Fruit fly (Drosophila melanogaster) whole organism, embryonic: ENCODE results near the gene CG33124.

Experiments
- Atf6 ChIP-seq: fragments of 200-800 bp; sonication (Bioruptor generic); IDR thresholded peaks from 2 replicates; pipeline ENCODE4 v1.3.6; 2022; ENCODE audit warnings: missing biosample characterization, missing genetic modification characterization
- Bdp1 ChIP-seq: fragments of 200-800 bp; sonication (Bioruptor generic); optimal IDR thresholded peaks from 3 replicates; lab custom pipeline; 2016; ENCODE audit warnings: missing biosample characterization, missing genetic modification characterization
- Bgb ChIP-seq: fragments of 200-800 bp; sonication (Bioruptor generic); IDR thresholded peaks from 2 replicates; pipeline ENCODE4 v1.3.6; 2022; ENCODE audit warnings: missing biosample characterization, missing genetic modification characterization; ENCODE audit not compliant: partially characterized antibody
- CG10274 ChIP-seq: fragments of 200-800 bp; sonication (Bioruptor generic); optimal IDR thresholded peaks from 3 replicates; lab custom pipeline; 2017; ENCODE audit warnings: missing biosample characterization, mild to moderate bottlenecking, missing genetic modification characterization
- CG11456 ChIP-seq: fragments of 200-800 bp; sonication (Bioruptor generic); IDR thresholded peaks from 3 replicates; pipeline ENCODE4 v1.3.6; 2022; ENCODE audit warnings: missing biosample characterization, missing genetic modification characterization
- CG11695 ChIP-seq: fragments of 200-800 bp; sonication (Bioruptor generic); IDR thresholded peaks from 3 replicates; pipeline ENCODE4 v1.3.6; 2022; ENCODE audit warnings: missing biosample characterization, missing genetic modification characterization
- CG13894 ChIP-seq: fragments of 200-800 bp; sonication (Bioruptor generic); optimal IDR thresholded peaks from 3 replicates; lab custom pipeline; 2018; ENCODE audit warnings: missing biosample characterization, mild to moderate bottlenecking, missing genetic modification characterization, moderate library complexity
- CG14441 ChIP-seq: fragments of 200-800 bp; sonication (Bioruptor generic); IDR thresholded peaks from 2 replicates; pipeline ENCODE4 v1.3.6; 2022; ENCODE audit warnings: missing biosample characterization, missing genetic modification characterization
- CG14667 ChIP-seq: fragments of 200-800 bp; sonication (Bioruptor generic); IDR thresholded peaks from 2 replicates; pipeline ENCODE4 v1.3.6; 2022; ENCODE audit warnings: missing biosample characterization, missing genetic modification characterization
- CG1603 ChIP-seq: fragments of 200-800 bp; sonication (Bioruptor generic); optimal IDR thresholded peaks from 2 replicates; lab custom pipeline; 2019; ENCODE audit warnings: missing biosample characterization, mild to moderate bottlenecking, missing genetic modification characterization, moderate library complexity
- CG16863 ChIP-seq: fragments of 200-800 bp; sonication (Bioruptor generic); optimal IDR thresholded peaks from 3 replicates; lab custom pipeline; 2016; ENCODE audit warnings: missing biosample characterization, missing genetic modification characterization
- CG17612 ChIP-seq: fragments of 200-800 bp; sonication (Bioruptor generic); IDR thresholded peaks from 2 replicates; pipeline ENCODE4 v1.3.6; 2022; ENCODE audit warnings: missing biosample characterization, missing genetic modification characterization
- CG18764 ChIP-seq: fragments of 200-800 bp; sonication (Bioruptor generic); optimal IDR thresholded peaks from 3 replicates; lab custom pipeline; 2016; ENCODE audit warnings: missing biosample characterization, missing genetic modification characterization
- CG2875 ChIP-seq: fragments of 200-800 bp; sonication (Bioruptor generic); optimal IDR thresholded peaks from 2 replicates; lab custom pipeline; 2017; ENCODE audit warnings: missing biosample characterization, mild to moderate bottlenecking, missing genetic modification characterization, missing genetic modification reagents
- CG30020 ChIP-seq: fragments of 200-800 bp; optimal IDR thresholded peaks from 2 replicates; lab custom pipeline; 2019; ENCODE audit warnings: missing biosample characterization, mild to moderate bottlenecking, missing genetic modification characterization, moderate library complexity
- CG32767 ChIP-seq: fragments of 200-800 bp; sonication (Bioruptor generic); IDR thresholded peaks from 2 replicates; pipeline ENCODE4 v1.3.6; 2022; ENCODE audit warnings: missing biosample characterization, missing genetic modification characterization
- CG5180 ChIP-seq: fragments of 200-800 bp; sonication (Bioruptor generic); optimal IDR thresholded peaks from 3 replicates; lab custom pipeline; 2017; ENCODE audit warnings: missing biosample characterization, missing genetic modification characterization, mild to moderate bottlenecking, moderate library complexity, missing genetic modification reagents
- CG5953 ChIP-seq: fragments of 200-800 bp; sonication (Bioruptor generic); IDR thresholded peaks from 2 replicates; pipeline ENCODE4 v1.3.6; 2022; ENCODE audit warnings: missing biosample characterization, missing genetic modification characterization
- CG6272 ChIP-seq: fragments of 200-800 bp; sonication (Bioruptor generic); IDR thresholded peaks from 2 replicates; pipeline ENCODE4 v1.3.6; 2022; ENCODE audit warnings: missing biosample characterization, missing genetic modification characterization
- CG6654 ChIP-seq: fragments of 200-800 bp; sonication (Bioruptor generic); optimal IDR thresholded peaks from 2 replicates; lab custom pipeline; 2017; ENCODE audit warnings: missing biosample characterization, mild to moderate bottlenecking, missing genetic modification characterization
- CG6689 ChIP-seq: fragments of 200-800 bp; sonication (Bioruptor generic); IDR thresholded peaks from 2 replicates; pipeline ENCODE4 v1.3.6; 2022; ENCODE audit warnings: missing biosample characterization, missing genetic modification characterization
- CG6765 ChIP-seq: fragments of 200-800 bp; sonication (Bioruptor generic); optimal IDR thresholded peaks from 3 replicates; lab custom pipeline; 2017; ENCODE audit warnings: missing biosample characterization, mild to moderate bottlenecking, missing genetic modification characterization
- CG7745 ChIP-seq: fragments of 200-800 bp; sonication (Bioruptor generic); optimal IDR thresholded peaks from 2 replicates; lab custom pipeline; 2018; ENCODE audit warnings: missing biosample characterization, mild to moderate bottlenecking, missing genetic modification characterization, moderate library complexity
- CG9876 ChIP-seq: fragments of 200-800 bp; sonication (Bioruptor generic); optimal IDR thresholded peaks from 2 replicates; lab custom pipeline; 2016; ENCODE audit warnings: missing biosample characterization, missing genetic modification characterization
- CTCF ChIP-seq: fragments of 200-800 bp; sonication (Bioruptor generic); optimal IDR thresholded peaks from 2 replicates; lab custom pipeline; 2017; ENCODE audit warnings: missing biosample characterization, mild to moderate bottlenecking, missing genetic modification characterization, moderate library complexity
- Deaf1 ChIP-seq: fragments of 200-800 bp; optimal IDR thresholded peaks from 3 replicates; lab custom pipeline; 2019; ENCODE audit warnings: missing biosample characterization, mild to moderate bottlenecking, missing genetic modification characterization, moderate library complexity
- HLH4C ChIP-seq: fragments of 200-800 bp; sonication (Bioruptor generic); IDR thresholded peaks from 3 replicates; pipeline ENCODE4 v1.3.6; 2022; ENCODE audit warnings: missing biosample characterization, missing genetic modification characterization; ENCODE audit not compliant: partially characterized antibody
- Hr39 ChIP-seq: fragments of >200 bp; optimal IDR thresholded peaks from 2 replicates; lab custom pipeline; 2017
- Hsf ChIP-seq: fragments of 200-800 bp; sonication (Bioruptor generic); optimal IDR thresholded peaks from 3 replicates; lab custom pipeline; 2016; ENCODE audit warnings: missing biosample characterization, missing genetic modification characterization
- Lpt ChIP-seq: fragments of >200 bp; optimal IDR thresholded peaks from 2 replicates; lab custom pipeline; 2018; ENCODE audit warnings: missing biosample characterization, missing genetic modification characterization
- NFAT ChIP-seq: fragments of 200-800 bp; sonication (Bioruptor generic); IDR thresholded peaks from 2 replicates; pipeline ENCODE4 v1.3.6; 2022; ENCODE audit warnings: missing biosample characterization, missing genetic modification characterization
- Nf-YA ChIP-seq: fragments of 200-800 bp; sonication (Bioruptor generic); IDR thresholded peaks from 2 replicates; pipeline ENCODE4 v1.3.6; 2022; ENCODE audit warnings: missing biosample characterization, missing genetic modification characterization
- Rx ChIP-seq: fragments of 200-800 bp; sonication (Bioruptor generic); IDR thresholded peaks from 2 replicates; pipeline ENCODE4 v1.3.6; 2022; ENCODE audit warnings: missing biosample characterization, missing genetic modification characterization
- Sox100B ChIP-seq: fragments of 200-800 bp; sonication (Bioruptor generic); optimal IDR thresholded peaks from 3 replicates; lab custom pipeline; 2018; ENCODE audit warnings: missing biosample characterization, mild to moderate bottlenecking, missing genetic modification characterization
- abd-A ChIP-seq: fragments of 200-800 bp; sonication (Bioruptor generic); optimal IDR thresholded peaks from 3 replicates; lab custom pipeline; 2019; ENCODE audit warnings: missing biosample characterization, mild to moderate bottlenecking, missing genetic modification characterization, moderate library complexity
- ap ChIP-seq: fragments of 200-800 bp; sonication (Bioruptor generic); IDR thresholded peaks from 2 replicates; pipeline ENCODE4 v1.3.6; 2022; ENCODE audit warnings: missing biosample characterization, missing genetic modification characterization
- ara ChIP-seq: fragments of 200-800 bp; sonication (Bioruptor generic); IDR thresholded peaks from 2 replicates; pipeline ENCODE4 v1.3.6; 2022; ENCODE audit warnings: missing biosample characterization, missing genetic modification characterization
- chm ChIP-seq: fragments of 200-800 bp; sonication (Bioruptor generic); IDR thresholded peaks from 2 replicates; pipeline ENCODE4 v1.3.6; 2022; ENCODE audit warnings: missing biosample characterization, missing genetic modification characterization
- chn ChIP-seq: fragments of 200-800 bp; sonication (Bioruptor generic); optimal IDR thresholded peaks from 2 replicates; lab custom pipeline; 2016; ENCODE audit warnings: missing biosample characterization, missing genetic modification characterization
- ci ChIP-seq: fragments of 200-800 bp; sonication (Bioruptor generic); IDR thresholded peaks from 3 replicates; pipeline ENCODE4 v1.3.6; 2022; ENCODE audit warnings: missing biosample characterization, missing genetic modification characterization
- crp ChIP-seq, 2 experiments: fragments of 200-800 bp; sonication (Bioruptor generic); optimal IDR thresholded peaks; 2 replicates in 1 of 2; 3 replicates in 1 of 2; lab custom pipeline; 2017; ENCODE audit warnings: missing biosample characterization in 2 of 2, missing genetic modification characterization in 2 of 2, mild to moderate bottlenecking in 1 of 2, moderate library complexity in 1 of 2
- fd96Cb ChIP-seq: fragments of 200-800 bp; sonication (Bioruptor generic); optimal IDR thresholded peaks from 2 replicates; lab custom pipeline; 2018; ENCODE audit warnings: missing biosample characterization, mild to moderate bottlenecking, missing genetic modification characterization, moderate library complexity
- ftz-f1 ChIP-seq: fragments of 200-800 bp; sonication (Bioruptor generic); optimal IDR thresholded peaks from 2 replicates; lab custom pipeline; 2016; ENCODE audit warnings: missing biosample characterization, missing genetic modification characterization
- grau ChIP-seq: fragments of 200-800 bp; optimal IDR thresholded peaks from 3 replicates; lab custom pipeline; 2019; ENCODE audit warnings: missing biosample characterization, mild to moderate bottlenecking, missing genetic modification characterization, moderate library complexity
- jigr1 ChIP-seq: fragments of 200-800 bp; sonication (Bioruptor generic); IDR thresholded peaks from 3 replicates; pipeline ENCODE4 v1.3.6; 2022; ENCODE audit warnings: missing biosample characterization, missing genetic modification characterization
- jing ChIP-seq: fragments of 200-800 bp; sonication (Bioruptor generic); optimal IDR thresholded peaks from 2 replicates; lab custom pipeline; 2018; ENCODE audit warnings: missing biosample characterization, mild to moderate bottlenecking, missing genetic modification characterization
- ken ChIP-seq: fragments of 200-800 bp; sonication (Bioruptor generic); IDR thresholded peaks from 3 replicates; pipeline ENCODE4 v1.3.6; 2022; ENCODE audit warnings: missing biosample characterization, missing genetic modification characterization
- onecut ChIP-seq: fragments of 200-800 bp; sonication (Bioruptor generic); IDR thresholded peaks from 2 replicates; pipeline ENCODE4 v1.3.6; 2022; ENCODE audit warnings: missing biosample characterization, missing genetic modification characterization
- row ChIP-seq: fragments of 200-800 bp; sonication (Bioruptor generic); IDR thresholded peaks from 3 replicates; pipeline ENCODE4 v1.3.6; 2022; ENCODE audit warnings: missing biosample characterization, missing genetic modification characterization
- slou ChIP-seq: fragments of 200-800 bp; sonication (Bioruptor generic); optimal IDR thresholded peaks from 3 replicates; lab custom pipeline; 2016; ENCODE audit warnings: missing biosample characterization, missing genetic modification characterization
- sna ChIP-seq: fragments of 200-800 bp; sonication (Bioruptor generic); IDR thresholded peaks from 2 replicates; pipeline ENCODE4 v1.3.6; 2022; ENCODE audit warnings: missing biosample characterization, missing genetic modification characterization; ENCODE audit not compliant: partially characterized antibody
- trem ChIP-seq: fragments of 200-800 bp; optimal IDR thresholded peaks from 3 replicates; lab custom pipeline; 2019; ENCODE audit warnings: missing biosample characterization, mild to moderate bottlenecking, missing genetic modification characterization, moderate library complexity
- trh ChIP-seq: fragments of 200-800 bp; sonication (Bioruptor generic); optimal IDR thresholded peaks from 2 replicates; lab custom pipeline; 2016; ENCODE audit warnings: missing biosample characterization, missing genetic modification characterization
- ttk ChIP-seq: fragments of 200-800 bp; sonication (Bioruptor generic); IDR thresholded peaks from 2 replicates; pipeline ENCODE4 v2.1.2; 2022; ENCODE audit warnings: missing biosample characterization, missing genetic modification characterization

CG33124 gene

dm6 chr2L:2242783-2243182 lies 33.9 kb upstream of the CG33124 start:
- no peak for TF ChIP-seq abd-A (tag; lab: Kevin White, UChicago)
- no peak for TF ChIP-seq CG32767
- no peak for TF ChIP-seq Nf-YA
- TF ChIP-seq HLH4C (GFP tag; lab: Robert Waterston, UW): no peak
- no peak for TF ChIP-seq crp (GFP tag; optimal IDR thresholded peaks at IDR 0.05; lab: Kevin White, UChicago)
- no peak for TF ChIP-seq CG30020 (tag; lab: Kevin White, UChicago)
- no peak for TF ChIP-seq CG18764 (GFP tag; lab: Kevin White, UChicago)
- no peak for TF ChIP-seq CG9876 (GFP tag; lab: Kevin White, UChicago)
- no peak for TF ChIP-seq CG6765 (GFP tag; lab: Kevin White, UChicago)
- no peak for TF ChIP-seq CG16863
- TF ChIP-seq CG14667 (GFP tag; lab: Robert Waterston, UW): no peak
- TF ChIP-seq CG6654: no peak
- no peak for TF ChIP-seq ttk
- no peak for TF ChIP-seq chn (GFP tag; lab: Kevin White, UChicago)
- TF ChIP-seq CG14441 (GFP tag; lab: Robert Waterston, UW): no peak
- no peak for TF ChIP-seq ap (GFP tag; lab: Robert Waterston, UW)
- no peak for TF ChIP-seq Sox100B (GFP tag; lab: Kevin White, UChicago)
- no peak for TF ChIP-seq Hsf
- no peak for TF ChIP-seq CG11695 (GFP tag; lab: Robert Waterston, UW)
- no peak for TF ChIP-seq trem (tag; lab: Kevin White, UChicago)
- TF ChIP-seq, all 482 proteins: peak for 0

- TF ChIP-seq trh (GFP tag; lab: Kevin White, UChicago): no peak
- TF ChIP-seq ken (GFP tag; lab: Robert Waterston, UW): 0 out of 3 replicates have a peak, but pooled peaks have one; percentile 27
- TF ChIP-seq onecut: 0 out of 2 replicates have a peak, but pooled peaks have one; percentile 9
- no peak for TF ChIP-seq row (GFP tag; lab: Robert Waterston, UW)
- TF ChIP-seq Bgb (GFP tag; lab: Robert Waterston, UW): peak; percentile 34; the same call in 1 of the 2 replicates
- TF ChIP-seq CG6272: no peak
- TF ChIP-seq ftz-f1 (GFP tag; lab: Kevin White, UChicago): peak; percentile 45
- peak; percentile 60 for TF ChIP-seq Deaf1 (tag; lab: Kevin White, UChicago)
- TF ChIP-seq CG5180 (GFP tag; lab: Kevin White, UChicago): no peak
- TF ChIP-seq Bdp1: no peak
- 0 out of 3 replicates have a peak, but pooled peaks have one; percentile 35 for TF ChIP-seq CG11456 (GFP tag; lab: Robert Waterston, UW)
- no peak for TF ChIP-seq Rx (GFP tag; lab: Robert Waterston, UW)
- peak; percentile 50; the same call in 1 of the 2 replicates for TF ChIP-seq sna
- TF ChIP-seq CG2875 (GFP tag; lab: Kevin White, UChicago): no peak
- no peak for TF ChIP-seq fd96Cb (tag; lab: Kevin White, UChicago)
- TF ChIP-seq CG10274 (GFP tag; lab: Kevin White, UChicago): no peak
- TF ChIP-seq Lpt (GFP tag; lab: Kevin White, UChicago): no peak
- TF ChIP-seq CG17612 (GFP tag; lab: Robert Waterston, UW): no peak
- no peak for TF ChIP-seq Atf6 (GFP tag; lab: Robert Waterston, UW)
- no peak for TF ChIP-seq grau (tag; lab: Kevin White, UChicago)
- no peak for TF ChIP-seq CG13894
- no peak for TF ChIP-seq slou (GFP tag; lab: Kevin White, UChicago)
- TF ChIP-seq CTCF (GFP tag; lab: Kevin White, UChicago): no peak
- TF ChIP-seq CG6689: no peak
- TF ChIP-seq chm (GFP tag; lab: Robert Waterston, UW): peak; percentile 60
- no peak for TF ChIP-seq CG1603 (tag; lab: Kevin White, UChicago)
- no peak for TF ChIP-seq CG7745 (tag; lab: Kevin White, UChicago)
- no peak for TF ChIP-seq NFAT (GFP tag; lab: Robert Waterston, UW)
- TF ChIP-seq jing (GFP tag; lab: Kevin White, UChicago): no peak
- no peak for TF ChIP-seq jigr1
- peak; percentile 52; the same call in 1 of the 3 replicates for TF ChIP-seq ci
- TF ChIP-seq Hr39 (lab: Kevin White, UChicago): no peak
- no peak for TF ChIP-seq CG5953 (GFP tag; lab: Robert Waterston, UW)
- TF ChIP-seq ara (GFP tag; lab: Robert Waterston, UW): no peak
These were observed 33.2 kb upstream of the CG33124 start, which contains the start of gene CG4267 for dm6 chr2L:2242139-2242538. Gene CG4267, plus strand, starts transcription at chr2L:2242378.
